Fruit fly (Drosophila melanogaster): ENCODE measurements around the gene ImpE2.

The ImpE2 gene

dm6 chr3L:3543525-3543971, 31.1 kb upstream of the ImpE2 start:
- TF ChIP-seq CG17806 (tag; optimal IDR thresholded peaks at IDR 0.05) (no peak), CG34367 (tag; optimal IDR thresholded peaks at IDR 0.05) (no peak), CG8159 (tag; optimal IDR thresholded peaks at IDR 0.05) (no peak), CG10348 (GFP tag; IDR thresholded peaks at IDR 0.05) (no peak), Pif1B (GFP tag; optimal IDR thresholded peaks at IDR 0.05) (no peak), EcR (GFP tag; optimal IDR thresholded peaks at IDR 0.05) (no peak), gl (tag; optimal IDR thresholded peaks at IDR 0.05) (no peak), CG4496 (GFP tag; IDR thresholded peaks at IDR 0.05) (peak; percentile 46; the same call in 2 of the 3 replicates), Snoo (tag; optimal IDR thresholded peaks at IDR 0.05) (no peak), Pif1A (GFP tag; optimal IDR thresholded peaks at IDR 0.05) (no peak), Ets98B (GFP tag; IDR thresholded peaks at IDR 0.05) (peak; percentile 6; the same call in 1 of the 2 replicates), CG13204 (GFP tag; optimal IDR thresholded peaks at IDR 0.05) (peak; percentile 72), CG9948 (tag; optimal IDR thresholded peaks at IDR 0.05) (no peak), D1 (tag; optimal IDR thresholded peaks at IDR 0.05) (no peak), CG14655 (GFP tag; optimal IDR thresholded peaks at IDR 0.05) (no peak), fd96Ca (GFP tag; IDR thresholded peaks at IDR 0.05) (peak; percentile 24; the same call in 1 of the 3 replicates), CG15710 (tag; optimal IDR thresholded peaks at IDR 0.05) (no peak), CG12605 (GFP tag; IDR thresholded peaks at IDR 0.05) (peak; percentile 74), CG8301 (tag; optimal IDR thresholded peaks at IDR 0.05) (no peak), rn (GFP tag; IDR thresholded peaks at IDR 0.05) (no peak), CG32121 (GFP tag; IDR thresholded peaks at IDR 0.05) (no peak)

dm6 chr3L:3542498-3543322, 30.2 kb upstream of the ImpE2 start:
- TF ChIP-seq Pif1B (GFP tag; optimal IDR thresholded peaks at IDR 0.05) (peak; percentile 73), gl (tag; optimal IDR thresholded peaks at IDR 0.05) (no peak), CG12605 (GFP tag; IDR thresholded peaks at IDR 0.05) (no peak), CG15710 (tag; optimal IDR thresholded peaks at IDR 0.05) (peak; percentile 58), CG8159 (tag; optimal IDR thresholded peaks at IDR 0.05) (peak; percentile 70), D1 (tag; optimal IDR thresholded peaks at IDR 0.05) (peak; percentile 51), fd96Ca (GFP tag; IDR thresholded peaks at IDR 0.05) (0 out of 3 replicates have a peak, but pooled peaks have one; percentile 32), CG32121 (GFP tag; IDR thresholded peaks at IDR 0.05) (peak; percentile 58), CG14655 (GFP tag; optimal IDR thresholded peaks at IDR 0.05) (peak; percentile 87), Snoo (tag; optimal IDR thresholded peaks at IDR 0.05) (peak; percentile 61), Ets98B (GFP tag; IDR thresholded peaks at IDR 0.05) (peak; percentile 18; the same call in 1 of the 2 replicates), CG8301 (tag; optimal IDR thresholded peaks at IDR 0.05) (peak; percentile 79), CG34367 (tag; optimal IDR thresholded peaks at IDR 0.05) (peak; percentile 36), Pif1A (GFP tag; optimal IDR thresholded peaks at IDR 0.05) (peak; percentile 65), CG4496 (GFP tag; IDR thresholded peaks at IDR 0.05) (no peak; the same call in 2 of the 3 replicates), CG17806 (tag; optimal IDR thresholded peaks at IDR 0.05) (peak; percentile 65), EcR (GFP tag; optimal IDR thresholded peaks at IDR 0.05) (peak; percentile 7), CG10348 (GFP tag; IDR thresholded peaks at IDR 0.05) (no peak), CG13204 (GFP tag; optimal IDR thresholded peaks at IDR 0.05) (no peak), CG9948 (tag; optimal IDR thresholded peaks at IDR 0.05) (peak; percentile 70)

- TF ChIP-seq CG8159 (tag; optimal IDR thresholded peaks at IDR 0.05) (peak; percentile 18), rn (GFP tag; IDR thresholded peaks at IDR 0.05) (no peak), CG34367 (tag; optimal IDR thresholded peaks at IDR 0.05) (no peak), CG13204 (GFP tag; optimal IDR thresholded peaks at IDR 0.05) (peak; percentile 23), CG17806 (tag; optimal IDR thresholded peaks at IDR 0.05) (peak; percentile 18), EcR (GFP tag; optimal IDR thresholded peaks at IDR 0.05) (peak; percentile 81), Pif1B (GFP tag; optimal IDR thresholded peaks at IDR 0.05) (no peak), Pif1A (GFP tag; optimal IDR thresholded peaks at IDR 0.05) (peak; percentile 3), CG9948 (tag; optimal IDR thresholded peaks at IDR 0.05) (peak; percentile 32), CG14655 (GFP tag; optimal IDR thresholded peaks at IDR 0.05) (peak; percentile 69), fd96Ca (GFP tag; IDR thresholded peaks at IDR 0.05) (peak; percentile 49; the same call in 2 of the 3 replicates), CG8301 (tag; optimal IDR thresholded peaks at IDR 0.05) (peak; percentile 42)
Observed at dm6 chr3L:3536905-3537665, 24.6 kb upstream of the ImpE2 start.

dm6 chr3L:3536414-3536813, 23.9 kb upstream of the ImpE2 start:
- peak; percentile 52 for TF ChIP-seq CG8301 (tag; optimal IDR thresholded peaks at IDR 0.05)
- peak; percentile 43; the same call in 1 of the 2 replicates for TF ChIP-seq Ets98B (GFP tag; IDR thresholded peaks at IDR 0.05)
- peak; percentile 6 for TF ChIP-seq D1 (tag; optimal IDR thresholded peaks at IDR 0.05)
- TF ChIP-seq Snoo (tag; optimal IDR thresholded peaks at IDR 0.05), result no peak
- TF ChIP-seq CG8159 (tag; optimal IDR thresholded peaks at IDR 0.05), result peak; percentile 29
- TF ChIP-seq fd96Ca (GFP tag; IDR thresholded peaks at IDR 0.05), result no peak
- peak; percentile 66 for TF ChIP-seq CG32121 (GFP tag; IDR thresholded peaks at IDR 0.05)
- peak; percentile 24; the same call in 1 of the 3 replicates for TF ChIP-seq CG4496 (GFP tag; IDR thresholded peaks at IDR 0.05)
- TF ChIP-seq Pif1B (GFP tag; optimal IDR thresholded peaks at IDR 0.05), result no peak
- peak; percentile 83 for TF ChIP-seq CG14655 (GFP tag; optimal IDR thresholded peaks at IDR 0.05)
- TF ChIP-seq gl (tag; optimal IDR thresholded peaks at IDR 0.05), result no peak
- peak; percentile 51 for TF ChIP-seq CG9948 (tag; optimal IDR thresholded peaks at IDR 0.05)
- no peak for TF ChIP-seq CG12605 (GFP tag; IDR thresholded peaks at IDR 0.05)
- peak; percentile 4 for TF ChIP-seq CG17806 (tag; optimal IDR thresholded peaks at IDR 0.05)

All from whole organism, pupa.